Worm (Caenorhabditis elegans) whole organism, L1 larva: ENCODE results near the gene ifd-2.

ENCODE experiments used
- C34B4.2 ChIP-seq: sonication (generic microtip); optimal IDR thresholded peaks from 2 replicates; lab custom pipeline; 2017; ENCODE audit warnings: mild to moderate bottlenecking, missing genetic modification characterization, missing compliant biosample characterization
- alr-1 ChIP-seq: fragments of 200-800 bp; sonication (Bioruptor generic); optimal IDR thresholded peaks from 2 replicates; lab custom pipeline; 2018; ENCODE audit warnings: borderline replicate concordance, mild to moderate bottlenecking, missing genetic modification characterization, missing compliant biosample characterization
- blmp-1 ChIP-seq: fragments of 150-350 bp; optimal IDR thresholded peaks from 2 replicates; lab custom pipeline; 2014; ENCODE audit warnings: missing biosample characterization, missing genetic modification characterization
- ceh-63 ChIP-seq: fragments of 200-800 bp; sonication (Bioruptor generic); optimal IDR thresholded peaks from 2 replicates; lab custom pipeline; 2018; ENCODE audit warnings: mild to moderate bottlenecking, missing genetic modification characterization, missing compliant biosample characterization
- ceh-82 ChIP-seq, 3 experiments: fragments of 150-350 bp in 1 of 3; sonication (generic microtip) in 2 of 3; optimal IDR thresholded peaks; 2 replicates each; lab custom pipeline; 2014 to 2017; ENCODE audit warnings: missing biosample characterization in 3 of 3, missing genetic modification characterization in 3 of 3
- ceh-90 ChIP-seq: sonication (generic microtip); optimal IDR thresholded peaks from 2 replicates; lab custom pipeline; 2016; ENCODE audit warnings: missing genetic modification characterization, missing compliant biosample characterization
- dpl-1 ChIP-seq, 3 experiments: fragments of 150-350 bp in 2 of 3; sonication (generic microtip) in 1 of 3; optimal IDR thresholded peaks; 2 replicates each; lab custom pipeline; 2014 to 2017; ENCODE audit warnings: missing biosample characterization in 3 of 3, missing genetic modification characterization in 3 of 3, missing genetic modification reagents in 3 of 3
- dsc-1 ChIP-seq: sonication (generic microtip); optimal IDR thresholded peaks from 2 replicates; lab custom pipeline; 2016; ENCODE audit warnings: mild to moderate bottlenecking, missing genetic modification characterization, missing compliant biosample characterization
- efl-1 ChIP-seq, 4 experiments: fragments of 150-350 bp; optimal IDR thresholded peaks in 3 of 4; peaks in 1 of 4; 1 replicate in 1 of 4; 2 replicates in 3 of 4; lab custom pipeline; 2014; ENCODE audit warnings: missing biosample characterization in 2 of 4, missing genetic modification characterization in 2 of 4, missing genetic modification reagents in 2 of 4
- egl-13 ChIP-seq: sonication (generic microtip); optimal IDR thresholded peaks from 2 replicates; lab custom pipeline; 2016; ENCODE audit warnings: missing genotype, missing genetic modification reagents, missing genetic modification characterization, missing compliant biosample characterization
- egl-27 ChIP-seq, 2 experiments: fragments of 150-350 bp in 1 of 2; sonication (generic microtip); optimal IDR thresholded peaks; 3 replicates each; lab custom pipeline; 2017 to 2018; ENCODE audit warnings: missing biosample characterization in 2 of 2, missing genetic modification characterization in 2 of 2, missing genetic modification reagents in 2 of 2
- elt-2 ChIP-seq: sonication (generic microtip); optimal IDR thresholded peaks from 2 replicates; lab custom pipeline; 2016; ENCODE audit warnings: missing genetic modification characterization, mild to moderate bottlenecking, inconsistent platforms, missing compliant biosample characterization, missing genetic modification reagents
- elt-3 ChIP-seq, 6 experiments: fragments of 150-350 bp in 1 of 6; sonication (generic microtip); optimal IDR thresholded peaks; 2 replicates each; lab custom pipeline; 2017 to 2018; ENCODE audit warnings: missing biosample characterization in 6 of 6, missing genetic modification characterization in 6 of 6, inconsistent platforms in 1 of 6
- ets-5 ChIP-seq: fragments of 200-800 bp; sonication (Bioruptor generic); IDR thresholded peaks from 2 replicates; pipeline ENCODE4 v1.3.6; 2022; ENCODE audit warnings: missing genetic modification characterization, missing compliant biosample characterization
- fkh-10 ChIP-seq: sonication (generic microtip); optimal IDR thresholded peaks from 2 replicates; lab custom pipeline; 2017; ENCODE audit warnings: missing biosample characterization, missing genetic modification reagents, missing genetic modification characterization
- fkh-4 ChIP-seq: sonication (generic microtip); optimal IDR thresholded peaks from 2 replicates; lab custom pipeline; 2016; ENCODE audit warnings: missing compliant biosample characterization, missing genetic modification characterization, borderline replicate concordance
- fkh-8 ChIP-seq: sonication (generic microtip); optimal IDR thresholded peaks from 2 replicates; lab custom pipeline; 2016; ENCODE audit warnings: mild to moderate bottlenecking, missing genetic modification characterization, missing compliant biosample characterization
- hlh-17 ChIP-seq: fragments of 200-800 bp; sonication (Bioruptor generic); optimal IDR thresholded peaks from 2 replicates; lab custom pipeline; 2018; ENCODE audit warnings: missing genetic modification characterization, mild to moderate bottlenecking, missing compliant biosample characterization, moderate library complexity, borderline replicate concordance
- hlh-4 ChIP-seq: sonication (generic microtip); optimal IDR thresholded peaks from 2 replicates; lab custom pipeline; 2016; ENCODE audit warnings: mild to moderate bottlenecking, missing genetic modification characterization, missing compliant biosample characterization
- irx-1 ChIP-seq: sonication (generic microtip); optimal IDR thresholded peaks from 2 replicates; lab custom pipeline; 2016; ENCODE audit warnings: missing genetic modification characterization, missing compliant biosample characterization
- isw-1 ChIP-seq: fragments of 200-800 bp; sonication (Bioruptor generic); IDR thresholded peaks from 2 replicates; pipeline ENCODE4 v1.3.6; 2022; ENCODE audit warnings: missing genetic modification characterization, missing compliant biosample characterization
- lin-13 ChIP-seq: fragments of 150-350 bp; optimal IDR thresholded peaks from 2 replicates; lab custom pipeline; 2014; ENCODE audit warnings: missing biosample characterization, missing genetic modification reagents, missing genetic modification characterization
- lin-14 ChIP-seq: fragments of 200-800 bp; sonication (Bioruptor generic); optimal IDR thresholded peaks from 2 replicates; lab custom pipeline; 2018; ENCODE audit warnings: mild to moderate bottlenecking, missing genetic modification characterization, moderate library complexity, missing compliant biosample characterization
- lin-15B ChIP-seq: fragments of 150-350 bp; sonication (generic microtip); optimal IDR thresholded peaks from 3 replicates; lab custom pipeline; 2014; ENCODE audit warnings: missing biosample characterization, missing genetic modification characterization
- lin-35 ChIP-seq, 2 experiments: fragments of 150-350 bp; optimal IDR thresholded peaks; 2 replicates each; lab custom pipeline; 2014; ENCODE audit warnings: missing biosample characterization in 2 of 2, missing genetic modification characterization in 2 of 2, missing genetic modification reagents in 2 of 2
- lin-39 ChIP-seq: fragments of 150-350 bp; optimal IDR thresholded peaks from 2 replicates; lab custom pipeline; 2014; ENCODE audit warnings: missing biosample characterization, missing genetic modification reagents, missing genetic modification characterization
- lir-3 ChIP-seq: sonication (generic microtip); optimal IDR thresholded peaks from 2 replicates; lab custom pipeline; 2016; ENCODE audit warnings: mild to moderate bottlenecking, missing genetic modification characterization, moderate library complexity, missing compliant biosample characterization; ENCODE audit not compliant: poor library complexity
- mdl-1 ChIP-seq, 2 experiments: fragments of 150-350 bp; optimal IDR thresholded peaks; 2 replicates each; lab custom pipeline; 2014 to 2017; ENCODE audit warnings: missing biosample characterization in 2 of 2, missing genetic modification characterization in 2 of 2, inconsistent platforms in 1 of 2
- nhr-12 ChIP-seq: sonication (generic microtip); optimal IDR thresholded peaks from 2 replicates; lab custom pipeline; 2017; ENCODE audit warnings: missing biosample characterization, missing genetic modification characterization
- nhr-19 ChIP-seq: fragments of 200-800 bp; sonication (Bioruptor generic); conservative IDR thresholded peaks from 2 replicates; pipeline ENCODE4 v1.3.6; 2022; ENCODE audit warnings: missing genetic modification characterization, missing compliant biosample characterization
- nhr-20 ChIP-seq: sonication (generic microtip); optimal IDR thresholded peaks from 2 replicates; lab custom pipeline; 2016; ENCODE audit warnings: mild to moderate bottlenecking, missing genetic modification characterization, missing compliant biosample characterization
- nhr-71 ChIP-seq: sonication (generic microtip); optimal IDR thresholded peaks from 2 replicates; lab custom pipeline; 2016; ENCODE audit warnings: mild to moderate bottlenecking, missing genetic modification characterization, moderate library complexity, missing compliant biosample characterization
- nhr-90 ChIP-seq: sonication (generic microtip); optimal IDR thresholded peaks from 2 replicates; lab custom pipeline; 2016; ENCODE audit warnings: mild to moderate bottlenecking, missing genetic modification characterization, missing compliant biosample characterization; ENCODE audit not compliant: poor library complexity
- pqm-1 ChIP-seq: sonication (generic microtip); optimal IDR thresholded peaks from 3 replicates; lab custom pipeline; 2017; ENCODE audit warnings: missing biosample characterization, missing genetic modification characterization
- rnt-1 ChIP-seq: sonication (generic microtip); optimal IDR thresholded peaks from 2 replicates; lab custom pipeline; 2016; ENCODE audit warnings: mild to moderate bottlenecking, missing genetic modification characterization, moderate library complexity, missing compliant biosample characterization
- snu-23 ChIP-seq: sonication (generic microtip); optimal IDR thresholded peaks from 2 replicates; lab custom pipeline; 2016; ENCODE audit warnings: missing genetic modification characterization, missing compliant biosample characterization
- sox-4 ChIP-seq: sonication (generic microtip); optimal IDR thresholded peaks from 2 replicates; lab custom pipeline; 2016; ENCODE audit warnings: missing genetic modification characterization, missing compliant biosample characterization
- sptf-1 ChIP-seq: fragments of 150-350 bp; optimal IDR thresholded peaks from 2 replicates; lab custom pipeline; 2014; ENCODE audit warnings: missing biosample characterization, missing genetic modification characterization
- swsn-7 ChIP-seq: sonication (generic microtip); optimal IDR thresholded peaks from 2 replicates; lab custom pipeline; 2016; ENCODE audit warnings: missing genetic modification characterization, missing compliant biosample characterization
- tlp-1 ChIP-seq: fragments of 150-350 bp; optimal IDR thresholded peaks from 2 replicates; lab custom pipeline; 2014; ENCODE audit warnings: missing biosample characterization, missing genetic modification characterization
- unc-98 ChIP-seq: fragments of 200-800 bp; sonication (Bioruptor generic); IDR thresholded peaks from 2 replicates; pipeline ENCODE4 v1.3.6; 2022; ENCODE audit warnings: missing genetic modification characterization, missing compliant biosample characterization
- vab-15 ChIP-seq: sonication (generic microtip); optimal IDR thresholded peaks from 2 replicates; lab custom pipeline; 2017; ENCODE audit warnings: missing genotype, mild to moderate bottlenecking, missing genetic modification characterization, missing compliant biosample characterization
- xbp-1 ChIP-seq: sonication (generic microtip); optimal IDR thresholded peaks from 2 replicates; lab custom pipeline; 2016; ENCODE audit warnings: missing genetic modification characterization, missing compliant biosample characterization
- ztf-11 ChIP-seq, 2 experiments: sonication (generic microtip); optimal IDR thresholded peaks; 2 replicates each; lab custom pipeline; 2016 to 2017; ENCODE audit warnings: missing genetic modification characterization in 2 of 2, missing biosample characterization in 1 of 2, missing compliant biosample characterization in 1 of 2
- ztf-4 ChIP-seq: fragments of 150-350 bp; optimal IDR thresholded peaks from 2 replicates; lab custom pipeline; 2014; ENCODE audit warnings: missing biosample characterization, missing genetic modification characterization

Gene ifd-2

DNA sequence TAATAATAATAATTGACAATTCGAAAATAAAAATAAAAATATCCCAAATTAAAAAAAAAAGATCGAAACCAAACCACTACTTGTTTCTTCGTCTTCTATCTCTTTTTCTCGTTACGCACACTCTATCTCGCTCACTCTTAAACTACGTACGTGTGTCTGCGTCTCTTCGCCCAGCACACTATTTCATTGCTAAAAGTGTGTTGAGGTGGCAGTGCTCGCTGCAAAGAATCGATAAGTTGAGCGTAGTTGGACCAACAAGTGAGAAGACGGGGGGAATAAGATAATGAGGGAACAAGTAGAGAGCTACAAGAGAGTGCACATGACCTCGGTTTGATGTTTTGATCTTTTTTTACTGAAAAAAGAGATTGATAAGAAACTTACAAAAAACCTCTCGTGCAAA lies 10.2 kb upstream of the ifd-2 start (continued):
- TF ChIP-seq irx-1 (tag; lab: Kevin White, UChicago) (peak; percentile 26), sox-4 (no peak), ztf-11 (tag; optimal IDR thresholded peaks at IDR 0.05; lab: Kevin White, UChicago) (no peak), pqm-1 (tag; lab: Kevin White, UChicago) (no peak), fkh-10 (GFP tag; lab: Kevin White, UChicago) (peak; percentile 17), lin-39 (tag; lab: Kevin White, UChicago) (no peak), rnt-1 (peak; percentile 57), xbp-1 (peak; percentile 58), alr-1 (no peak), ceh-63 (no peak), nhr-20 (tag; lab: Kevin White, UChicago) (peak; percentile 55), nhr-71 (tag; lab: Kevin White, UChicago) (peak; percentile 75), hlh-4 (no peak), elt-3 (tag; optimal IDR thresholded peaks at IDR 0.05; lab: Kevin White, UChicago) (no peak), fkh-8 (tag; lab: Kevin White, UChicago) (peak; percentile 40), swsn-7 (tag; lab: Kevin White, UChicago) (peak; percentile 73), egl-13 (peak; percentile 70), lin-14 (GFP tag; lab: Kevin White, UChicago) (peak; percentile 91), hlh-17 (GFP tag; lab: Kevin White, UChicago) (no peak), efl-1 (optimal IDR thresholded peaks at IDR 0.05; lab: Kevin White, UChicago) (peak; percentile 39 to 47), efl-1 (GFP tag; optimal IDR thresholded peaks at IDR 0.05 in 1 of 2; lab: Kevin White, UChicago) (no peak), dsc-1 (tag; lab: Kevin White, UChicago) (peak; percentile 66)

- TF ChIP-seq nhr-12, result no peak
- TF ChIP-seq swsn-7 (tag; lab: Kevin White, UChicago), result no peak
- TF ChIP-seq egl-27 (tag; optimal IDR thresholded peaks at IDR 0.05; lab: Kevin White, UChicago), result no peak
- no peak for TF ChIP-seq tlp-1 (tag; lab: Kevin White, UChicago)
- TF ChIP-seq mdl-1 (tag; optimal IDR thresholded peaks at IDR 0.05; lab: Kevin White, UChicago), result no peak
- TF ChIP-seq egl-13, result no peak
- no peak for TF ChIP-seq nhr-19
- TF ChIP-seq C34B4.2 (tag; lab: Kevin White, UChicago), result no peak
- no peak for TF ChIP-seq isw-1 (GFP tag; lab: Robert Waterston, UW)
- no peak for TF ChIP-seq vab-15 (tag; lab: Kevin White, UChicago)
- TF ChIP-seq lin-15B (tag; lab: Kevin White, UChicago), result no peak
- no peak for TF ChIP-seq lin-13 (GFP tag; lab: Kevin White, UChicago)
- TF ChIP-seq lir-3, result no peak
- TF ChIP-seq blmp-1 (tag; lab: Kevin White, UChicago), result no peak
These were observed 9.6 kb upstream of the ifd-2 start, which contains the start of gene daf-3 for ce11 chrX:825375-825774. Gene daf-3 (minus strand): TSS chrX:825475.

DNA sequence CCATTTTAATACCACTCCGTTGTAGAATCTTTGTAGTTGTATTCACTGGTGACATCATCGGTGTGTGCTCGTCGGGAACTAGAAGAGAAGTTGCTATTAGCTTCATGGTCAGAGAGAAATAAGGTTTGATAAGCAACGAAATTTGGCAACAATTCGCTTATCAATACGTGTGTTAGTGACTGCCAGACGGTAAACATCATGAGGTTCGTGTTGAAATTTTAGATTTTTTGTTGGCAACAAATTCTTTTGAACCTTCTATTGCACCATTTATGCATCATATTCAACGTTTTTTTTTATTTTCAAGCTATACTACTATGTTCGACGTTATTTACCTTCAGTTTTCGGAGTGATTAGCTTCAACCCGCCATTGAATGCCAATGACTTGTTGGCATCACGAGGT lies 8.0 kb upstream of the ifd-2 start:
- TF ChIP-seq dpl-1 (GFP tag; optimal IDR thresholded peaks at IDR 0.05; lab: Kevin White, UChicago), result no peak
- TF ChIP-seq snu-23 (GFP tag; lab: Kevin White, UChicago), result no peak
- TF ChIP-seq lin-35 (GFP tag; optimal IDR thresholded peaks at IDR 0.05; lab: Kevin White, UChicago), result peak in 1 of 2 experiments; percentile 30
- peak; percentile 15 for TF ChIP-seq elt-2 (tag; lab: Kevin White, UChicago)
- no peak for TF ChIP-seq fkh-4 (tag; lab: Kevin White, UChicago)
- TF ChIP-seq ztf-4, result no peak
- no peak for TF ChIP-seq nhr-71 (tag; lab: Kevin White, UChicago)
- TF ChIP-seq unc-98 (GFP tag; lab: Robert Waterston, UW), result no peak
- no peak for TF ChIP-seq nhr-90 (tag; lab: Kevin White, UChicago)
- no peak for TF ChIP-seq hlh-4
- TF ChIP-seq lin-39 (tag; lab: Kevin White, UChicago), result no peak
- no peak for TF ChIP-seq ceh-90 (tag; lab: Kevin White, UChicago)
- TF ChIP-seq ceh-82 (tag; optimal IDR thresholded peaks at IDR 0.05; lab: Kevin White, UChicago), result no peak
- TF ChIP-seq ets-5 (GFP tag; lab: Robert Waterston, UW), result no peak
- TF ChIP-seq sptf-1 (tag; lab: Kevin White, UChicago), result no peak
- TF ChIP-seq, all 84 proteins: peak for 2
